Worm (Caenorhabditis elegans) whole organism, young adult: ENCODE results near the gene copd-1.

ENCODE experiments used
- F57A8.1 ChIP-seq: fragments of 200-800 bp; sonication (Bioruptor generic); optimal IDR thresholded peaks from 2 replicates; lab custom pipeline; 2018; ENCODE audit warnings: mild to moderate bottlenecking, missing genetic modification characterization, moderate library complexity, missing compliant biosample characterization
- K12H6.12 ChIP-seq: fragments of 200-800 bp; sonication (Bioruptor generic); optimal IDR thresholded peaks from 2 replicates; lab custom pipeline; 2018; ENCODE audit warnings: mild to moderate bottlenecking, missing genetic modification characterization, missing compliant biosample characterization
- akir-1 ChIP-seq: fragments of 200-800 bp; sonication (Bioruptor generic); optimal IDR thresholded peaks from 2 replicates; lab custom pipeline; 2018; ENCODE audit warnings: mild to moderate bottlenecking, missing genetic modification characterization, moderate library complexity, missing compliant biosample characterization
- attf-6 ChIP-seq: fragments of 200-800 bp; sonication (Bioruptor generic); IDR thresholded peaks from 2 replicates; pipeline ENCODE4 v1.3.6; 2022; ENCODE audit warnings: missing genetic modification reagents, missing genetic modification characterization, missing compliant biosample characterization
- cebp-2 ChIP-seq: fragments of 200-800 bp; sonication (Bioruptor generic); IDR thresholded peaks from 2 replicates; pipeline ENCODE4 v1.3.6; 2022; ENCODE audit warnings: missing genetic modification characterization, missing compliant biosample characterization
- ceh-91 ChIP-seq: fragments of 200-800 bp; sonication (Bioruptor generic); IDR thresholded peaks from 2 replicates; pipeline ENCODE4 v1.3.6; 2022; ENCODE audit warnings: missing genetic modification reagents, missing genetic modification characterization, missing compliant biosample characterization
- lsy-27 ChIP-seq: sonication (generic microtip); optimal IDR thresholded peaks from 2 replicates; lab custom pipeline; 2017; ENCODE audit warnings: missing genetic modification characterization, mild to moderate bottlenecking, missing compliant biosample characterization, antibody characterized with exemption, missing genotype, borderline replicate concordance; ENCODE audit not compliant: insufficient read depth
- mxl-1 ChIP-seq: sonication (generic microtip); optimal IDR thresholded peaks from 2 replicates; lab custom pipeline; 2016; ENCODE audit warnings: missing genetic modification characterization, missing compliant biosample characterization
- pha-4 ChIP-seq: fragments of 150-350 bp; sonication (generic microtip); optimal IDR thresholded peaks from 2 replicates; lab custom pipeline; 2014; ENCODE audit warnings: missing biosample characterization, missing genetic modification reagents, missing genetic modification characterization
- unc-62 ChIP-seq: fragments of 150-350 bp; optimal IDR thresholded peaks from 2 replicates; lab custom pipeline; 2014; ENCODE audit warnings: missing biosample characterization, missing genetic modification reagents, missing genetic modification characterization

DNA sequence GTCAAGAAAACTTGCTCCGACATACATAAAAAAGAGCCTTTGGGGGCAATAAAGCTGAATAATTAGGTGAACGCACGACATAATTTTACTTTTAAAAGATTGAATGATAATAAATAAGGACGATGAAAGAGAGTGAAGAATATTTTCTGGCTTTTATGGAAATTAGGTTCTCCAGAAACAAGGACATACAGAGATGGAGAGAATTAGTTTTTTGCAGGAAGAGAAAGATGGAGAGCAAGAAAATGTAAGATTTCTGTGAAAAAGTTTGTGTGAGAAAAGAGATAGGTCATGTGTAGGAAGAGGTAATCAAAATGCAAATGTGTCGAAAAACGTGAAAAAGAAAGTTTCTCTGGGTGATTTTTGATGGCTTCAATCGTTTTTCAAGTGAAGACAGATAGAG, 27.2 kb upstream of the copd-1 start, which contains the start of gene pdfr-1:
- no peak for TF ChIP-seq ceh-91
- TF ChIP-seq unc-62, result no peak
- TF ChIP-seq attf-6, result no peak
- TF ChIP-seq F57A8.1 (GFP tag; lab: Kevin White, UChicago), result no peak
- TF ChIP-seq pha-4 (tag; lab: Kevin White, UChicago), result no peak
- no peak for TF ChIP-seq akir-1 (GFP tag; lab: Kevin White, UChicago)
- no peak for TF ChIP-seq lsy-27
- no peak for TF ChIP-seq cebp-2 (GFP tag; lab: Robert Waterston, UW)
- no peak for TF ChIP-seq mxl-1 (tag; lab: Kevin White, UChicago)
- no peak for TF ChIP-seq K12H6.12
